Worm (Caenorhabditis elegans) whole organism, late embryonic: ENCODE data around the gene plc-4.
A peak's percentile ranks its signal among the peaks of the same experiment; 100 is the strongest.

Experiments
- C38D4.7 ChIP-seq: fragments of 200-800 bp; sonication (Bioruptor generic); optimal IDR thresholded peaks from 2 replicates; lab custom pipeline; 2018; ENCODE audit warnings: mild to moderate bottlenecking, missing genetic modification characterization, moderate library complexity, missing compliant biosample characterization
- F13H6.1 ChIP-seq: sonication (generic microtip); optimal IDR thresholded peaks from 2 replicates; lab custom pipeline; 2016; ENCODE audit warnings: missing genetic modification characterization, missing compliant biosample characterization
- K02D7.2 ChIP-seq: sonication (generic microtip); optimal IDR thresholded peaks from 2 replicates; lab custom pipeline; 2017; ENCODE audit warnings: mild to moderate bottlenecking, missing genetic modification characterization, missing compliant biosample characterization
- K09A11.1 ChIP-seq: sonication (generic microtip); optimal IDR thresholded peaks from 2 replicates; lab custom pipeline; 2017; ENCODE audit warnings: antibody characterized with exemption, mild to moderate bottlenecking, missing genetic modification characterization, missing compliant biosample characterization; ENCODE audit not compliant: insufficient read depth
- T23F11.4 ChIP-seq: fragments of 200-800 bp; sonication (Bioruptor generic); optimal IDR thresholded peaks from 2 replicates; lab custom pipeline; 2018; ENCODE audit warnings: mild to moderate bottlenecking, missing genetic modification characterization, missing compliant biosample characterization
- ceh-14 ChIP-seq: sonication (generic microtip); optimal IDR thresholded peaks from 2 replicates; lab custom pipeline; 2016; ENCODE audit warnings: missing genotype, missing genetic modification characterization, missing compliant biosample characterization
- ceh-18 ChIP-seq: sonication (generic microtip); optimal IDR thresholded peaks from 2 replicates; lab custom pipeline; 2016; ENCODE audit warnings: missing genetic modification characterization, missing compliant biosample characterization
- ceh-19 ChIP-seq: fragments of 200-800 bp; sonication (Bioruptor generic); optimal IDR thresholded peaks from 2 replicates; lab custom pipeline; 2018; ENCODE audit warnings: mild to moderate bottlenecking, missing genetic modification characterization, missing compliant biosample characterization
- ceh-30 ChIP-seq: fragments of 150-350 bp; optimal IDR thresholded peaks from 2 replicates; lab custom pipeline; 2014; ENCODE audit warnings: missing biosample characterization, missing genetic modification characterization
- ceh-31 ChIP-seq: sonication (generic microtip); optimal IDR thresholded peaks from 2 replicates; lab custom pipeline; 2016; ENCODE audit warnings: missing genetic modification characterization, missing compliant biosample characterization
- ceh-34 ChIP-seq: sonication (generic microtip); optimal IDR thresholded peaks from 2 replicates; lab custom pipeline; 2016; ENCODE audit warnings: mild to moderate bottlenecking, missing genetic modification characterization, missing compliant biosample characterization
- ceh-45 ChIP-seq: fragments of 200-800 bp; sonication (Bioruptor generic); IDR thresholded peaks from 2 replicates; pipeline ENCODE4 v1.3.6; 2022; ENCODE audit warnings: missing genetic modification reagents, missing genetic modification characterization, missing compliant biosample characterization
- dmd-4 ChIP-seq: sonication (generic microtip); optimal IDR thresholded peaks from 2 replicates; lab custom pipeline; 2016; ENCODE audit warnings: borderline replicate concordance, missing genetic modification characterization, missing compliant biosample characterization
- dve-1 ChIP-seq: sonication (generic microtip); optimal IDR thresholded peaks from 2 replicates; lab custom pipeline; 2017; ENCODE audit warnings: antibody characterized with exemption, mild to moderate bottlenecking, missing genetic modification characterization, missing compliant biosample characterization
- elt-2 ChIP-seq: sonication (generic microtip); optimal IDR thresholded peaks from 2 replicates; lab custom pipeline; 2016; ENCODE audit warnings: missing genetic modification reagents, missing genetic modification characterization, missing compliant biosample characterization
- eyg-1 ChIP-seq: sonication (generic microtip); optimal IDR thresholded peaks from 2 replicates; lab custom pipeline; 2016; ENCODE audit warnings: missing genotype, missing genetic modification characterization, missing compliant biosample characterization
- gmeb-2 ChIP-seq: sonication (generic microtip); optimal IDR thresholded peaks from 2 replicates; lab custom pipeline; 2016; ENCODE audit warnings: missing genetic modification characterization, inconsistent platforms, missing compliant biosample characterization
- hlh-13 ChIP-seq: fragments of 200-800 bp; sonication (Bioruptor generic); optimal IDR thresholded peaks from 2 replicates; lab custom pipeline; 2018; ENCODE audit warnings: mild to moderate bottlenecking, missing genetic modification characterization, missing compliant biosample characterization
- hlh-15 ChIP-seq: sonication (generic microtip); optimal IDR thresholded peaks from 2 replicates; lab custom pipeline; 2016; ENCODE audit warnings: missing genetic modification characterization, missing compliant biosample characterization
- hlh-30 ChIP-seq: sonication (generic microtip); optimal IDR thresholded peaks from 2 replicates; lab custom pipeline; 2017; ENCODE audit warnings: antibody characterized with exemption, missing genetic modification characterization, missing compliant biosample characterization; ENCODE audit not compliant: insufficient read depth
- lim-6 ChIP-seq: sonication (generic microtip); optimal IDR thresholded peaks from 2 replicates; lab custom pipeline; 2016; ENCODE audit warnings: missing genetic modification characterization, missing compliant biosample characterization
- lin-11 ChIP-seq: fragments of 200-800 bp; sonication (Bioruptor generic); optimal IDR thresholded peaks from 2 replicates; lab custom pipeline; 2018; ENCODE audit warnings: mild to moderate bottlenecking, missing genetic modification characterization, missing compliant biosample characterization
- mec-3 ChIP-seq: sonication (generic microtip); optimal IDR thresholded peaks from 2 replicates; lab custom pipeline; 2016; ENCODE audit warnings: borderline replicate concordance, missing genetic modification characterization, missing compliant biosample characterization
- nfya-1 ChIP-seq: sonication (generic microtip); optimal IDR thresholded peaks from 2 replicates; lab custom pipeline; 2017; ENCODE audit warnings: missing genetic modification characterization, mild to moderate bottlenecking, missing compliant biosample characterization, antibody characterized with exemption, moderate library complexity
- nhr-11 ChIP-seq: fragments of 150-350 bp; optimal IDR thresholded peaks from 2 replicates; lab custom pipeline; 2014; ENCODE audit warnings: missing biosample characterization, missing genetic modification characterization
- pag-3 ChIP-seq: sonication (generic microtip); optimal IDR thresholded peaks from 2 replicates; lab custom pipeline; 2016; ENCODE audit warnings: missing compliant biosample characterization, missing genetic modification characterization, borderline replicate concordance
- pat-9 ChIP-seq: fragments of 200-800 bp; sonication (Bioruptor generic); optimal IDR thresholded peaks from 2 replicates; lab custom pipeline; 2018; ENCODE audit warnings: mild to moderate bottlenecking, missing genetic modification characterization, moderate library complexity, missing compliant biosample characterization
- pha-2 ChIP-seq: sonication (generic microtip); optimal IDR thresholded peaks from 2 replicates; lab custom pipeline; 2017; ENCODE audit warnings: mild to moderate bottlenecking, missing genetic modification characterization, missing compliant biosample characterization
- pha-4 ChIP-seq: fragments of 150-350 bp; optimal IDR thresholded peaks from 2 replicates; lab custom pipeline; 2018; ENCODE audit warnings: missing biosample characterization, missing genetic modification reagents, missing genetic modification characterization
- sdc-2 ChIP-seq: sonication (generic microtip); optimal IDR thresholded peaks from 2 replicates; lab custom pipeline; 2016; ENCODE audit warnings: missing genotype, missing genetic modification characterization, missing compliant biosample characterization
- tbx-2 ChIP-seq: sonication (generic microtip); optimal IDR thresholded peaks from 2 replicates; lab custom pipeline; 2016; ENCODE audit warnings: missing genetic modification characterization, missing compliant biosample characterization
- tbx-7 ChIP-seq: sonication (generic microtip); optimal IDR thresholded peaks from 2 replicates; lab custom pipeline; 2016; ENCODE audit warnings: missing genotype, missing genetic modification characterization, missing compliant biosample characterization
- ttx-3 ChIP-seq: sonication (generic microtip); optimal IDR thresholded peaks from 2 replicates; lab custom pipeline; 2016; ENCODE audit warnings: missing genetic modification reagents, missing genetic modification characterization, missing compliant biosample characterization
- unc-42 ChIP-seq: sonication (generic microtip); optimal IDR thresholded peaks from 2 replicates; lab custom pipeline; 2016; ENCODE audit warnings: missing genotype, missing genetic modification characterization, missing compliant biosample characterization
- unc-55 ChIP-seq: sonication (generic microtip); optimal IDR thresholded peaks from 2 replicates; lab custom pipeline; 2017; ENCODE audit warnings: missing biosample characterization, missing genetic modification reagents, missing genetic modification characterization
- zip-5 ChIP-seq: sonication (generic microtip); optimal IDR thresholded peaks from 2 replicates; lab custom pipeline; 2016; ENCODE audit warnings: missing genetic modification characterization, missing compliant biosample characterization

Gene plc-4

DNA sequence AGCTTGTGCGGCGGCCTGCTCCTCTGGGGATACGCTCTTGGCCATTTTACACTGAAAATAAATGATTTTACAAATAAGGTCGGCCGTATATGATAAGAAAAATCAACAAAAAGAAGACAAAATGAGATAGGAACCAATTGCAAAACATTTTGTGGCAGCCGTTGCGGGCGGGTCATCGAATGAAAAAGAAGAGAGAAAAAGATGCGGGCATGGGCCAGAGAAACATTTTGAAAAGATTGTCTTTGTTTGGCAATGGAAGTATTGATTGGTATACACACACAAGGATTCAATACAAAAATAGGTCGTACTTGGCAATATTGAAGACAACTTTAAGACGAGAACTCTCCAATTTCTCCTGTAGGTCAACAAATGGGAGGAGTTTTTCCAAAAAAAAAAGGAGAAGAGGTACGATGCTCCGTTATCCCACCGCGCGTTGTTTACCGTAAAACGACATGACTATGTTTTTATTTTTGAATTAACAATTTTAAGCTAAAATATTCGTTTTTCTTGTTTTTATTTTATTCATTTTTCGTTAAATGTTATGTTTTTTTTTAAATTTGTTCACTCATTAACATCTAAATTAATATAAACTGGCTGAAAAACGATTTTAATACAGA, at the start of gene plc-4, which contains the start of gene R05G6.4:
TSS of gene plc-4 (minus strand) at position 51 of the 617 bp plus-strand sequence.
TSS of gene R05G6.4 (plus strand) at position 617 of the 617 bp plus-strand sequence.
- TF ChIP-seq ceh-45 (GFP tag; lab: Robert Waterston, UW) (no peak), ceh-19 (no peak), gmeb-2 (tag; lab: Kevin White, UChicago) (no peak), dve-1 (tag; lab: Kevin White, UChicago) (no peak), hlh-30 (tag; lab: Kevin White, UChicago) (no peak), mec-3 (tag; lab: Kevin White, UChicago) (no peak), ceh-34 (no peak), pag-3 (tag; lab: Kevin White, UChicago) (no peak), nfya-1 (tag; lab: Kevin White, UChicago) (no peak), T23F11.4 (GFP tag; lab: Kevin White, UChicago) (no peak)

DNA sequence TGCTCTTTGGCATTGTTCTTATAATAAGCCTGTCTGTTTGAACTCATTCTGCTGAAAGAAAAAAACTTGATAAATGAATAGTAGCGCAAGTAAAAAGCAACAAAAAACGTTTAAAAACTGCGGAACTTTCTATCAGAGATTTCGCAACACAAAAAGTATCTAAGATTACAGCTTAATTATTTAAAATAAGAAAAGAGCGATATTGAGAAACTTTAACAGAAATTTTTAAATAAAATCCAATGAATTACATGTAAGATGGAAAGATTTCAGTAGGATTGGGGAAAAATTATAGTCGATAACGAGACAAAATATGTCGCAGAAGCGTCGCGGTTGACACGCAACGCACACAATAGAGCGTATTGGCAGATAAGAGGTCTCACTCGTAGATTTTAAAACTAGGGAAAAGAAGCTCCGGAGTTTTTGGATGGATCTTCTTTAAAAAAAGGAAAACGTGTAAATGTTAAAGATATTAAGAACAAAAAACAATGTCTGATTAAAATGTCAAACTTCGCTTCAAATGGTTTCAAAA, 49.2 kb upstream of the plc-4 start, which contains the start of gene ima-3:
TSS of gene ima-3 (minus strand) at position 51 of the 529 bp plus-strand sequence.
- TF ChIP-seq hlh-30 (tag; lab: Kevin White, UChicago) (no peak), lin-11 (no peak), ceh-31 (peak; percentile 47), tbx-2 (peak; percentile 35), hlh-13 (GFP tag; lab: Kevin White, UChicago) (no peak), tbx-7 (tag; lab: Kevin White, UChicago) (no peak), pha-2 (tag; lab: Kevin White, UChicago) (no peak), unc-42 (tag; lab: Kevin White, UChicago) (peak; percentile 20), hlh-15 (tag; lab: Kevin White, UChicago) (no peak), ceh-18 (no peak), pat-9 (tag; lab: Kevin White, UChicago) (no peak), dmd-4 (no peak), pha-4 (tag; lab: Kevin White, UChicago) (no peak), sdc-2 (no peak), eyg-1 (tag; lab: Kevin White, UChicago) (no peak), elt-2 (tag; lab: Kevin White, UChicago) (peak; percentile 45), ttx-3 (tag; lab: Kevin White, UChicago) (no peak), ceh-30 (tag; lab: Kevin White, UChicago) (no peak), zip-5 (tag; lab: Kevin White, UChicago) (peak; percentile 7), nfya-1 (tag; lab: Kevin White, UChicago) (peak; percentile 2)

DNA sequence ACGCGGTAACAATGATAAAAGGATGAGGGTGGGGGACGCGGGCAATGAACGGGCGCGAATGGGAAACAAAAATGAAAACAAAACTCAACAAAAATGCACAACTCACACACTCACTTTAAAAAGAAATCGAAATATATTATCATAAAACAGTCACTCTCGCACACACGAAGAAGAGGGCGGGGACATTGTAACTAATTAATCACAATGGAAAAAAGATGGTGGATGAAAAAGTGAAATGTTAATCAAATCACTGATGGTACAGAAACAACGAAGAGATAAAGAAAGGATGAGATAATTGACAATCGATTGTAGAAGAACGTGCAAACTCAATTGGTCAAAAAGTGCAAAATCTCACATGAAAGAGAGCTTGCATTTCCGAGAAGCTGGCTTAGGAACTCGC, 46.8 kb upstream of the plc-4 start:
- no peak for TF ChIP-seq zip-5 (tag; lab: Kevin White, UChicago)
- no peak for TF ChIP-seq ceh-14 (tag; lab: Kevin White, UChicago)
- no peak for TF ChIP-seq nhr-11
- no peak for TF ChIP-seq hlh-15 (tag; lab: Kevin White, UChicago)
- TF ChIP-seq K09A11.1 (tag; lab: Kevin White, UChicago), result no peak
- TF ChIP-seq dmd-4, result no peak
- TF ChIP-seq unc-42 (tag; lab: Kevin White, UChicago), result no peak
- no peak for TF ChIP-seq F13H6.1 (tag; lab: Kevin White, UChicago)
- no peak for TF ChIP-seq ceh-19
- TF ChIP-seq unc-55 (GFP tag; lab: Kevin White, UChicago), result no peak
- no peak for TF ChIP-seq gmeb-2 (tag; lab: Kevin White, UChicago)
- TF ChIP-seq lim-6 (tag; lab: Kevin White, UChicago), result no peak
- no peak for TF ChIP-seq dve-1 (tag; lab: Kevin White, UChicago)
- no peak for TF ChIP-seq C38D4.7 (GFP tag; lab: Kevin White, UChicago)
- no peak for TF ChIP-seq ceh-30 (tag; lab: Kevin White, UChicago)
- TF ChIP-seq tbx-7 (tag; lab: Kevin White, UChicago), result no peak
- no peak for TF ChIP-seq K02D7.2 (tag; lab: Kevin White, UChicago)
- no peak for TF ChIP-seq pha-2 (tag; lab: Kevin White, UChicago)
